Worm (Caenorhabditis elegans) whole organism, L1 larva: ENCODE data around the gene R11G1.2.

Source experiments
- C16A3.4 ChIP-seq: fragments of 150-350 bp; optimal IDR thresholded peaks from 2 replicates; lab custom pipeline; 2014; ENCODE audit warnings: missing biosample characterization, missing genetic modification characterization
- F16B12.6 ChIP-seq: fragments of 150-350 bp; optimal IDR thresholded peaks from 2 replicates; lab custom pipeline; 2014; ENCODE audit warnings: missing biosample characterization, missing genetic modification characterization
- aha-1 ChIP-seq: fragments of 150-350 bp; optimal IDR thresholded peaks from 2 replicates; lab custom pipeline; 2014; ENCODE audit warnings: missing biosample characterization, missing genetic modification characterization
- alr-1 ChIP-seq: fragments of 200-800 bp; sonication (Bioruptor generic); optimal IDR thresholded peaks from 2 replicates; lab custom pipeline; 2018; ENCODE audit warnings: borderline replicate concordance, mild to moderate bottlenecking, missing genetic modification characterization, missing compliant biosample characterization
- aly-2 ChIP-seq: fragments of 150-350 bp; optimal IDR thresholded peaks from 2 replicates; lab custom pipeline; 2014; ENCODE audit warnings: missing biosample characterization, missing genetic modification characterization
- ceh-63 ChIP-seq: fragments of 200-800 bp; sonication (Bioruptor generic); optimal IDR thresholded peaks from 2 replicates; lab custom pipeline; 2018; ENCODE audit warnings: mild to moderate bottlenecking, missing genetic modification characterization, missing compliant biosample characterization
- ceh-8 ChIP-seq: fragments of 200-800 bp; sonication (Bioruptor generic); optimal IDR thresholded peaks from 2 replicates; lab custom pipeline; 2018; ENCODE audit warnings: mild to moderate bottlenecking, missing genetic modification characterization, moderate library complexity, missing compliant biosample characterization
- ceh-82 ChIP-seq, 3 experiments: fragments of 150-350 bp in 1 of 3; sonication (generic microtip) in 2 of 3; optimal IDR thresholded peaks; 2 replicates each; lab custom pipeline; 2014 to 2017; ENCODE audit warnings: missing biosample characterization in 3 of 3, missing genetic modification characterization in 3 of 3
- dpl-1 ChIP-seq, 3 experiments: fragments of 150-350 bp in 2 of 3; sonication (generic microtip) in 1 of 3; optimal IDR thresholded peaks; 2 replicates each; lab custom pipeline; 2014 to 2017; ENCODE audit warnings: missing biosample characterization in 3 of 3, missing genetic modification characterization in 3 of 3, missing genetic modification reagents in 3 of 3
- dsc-1 ChIP-seq: sonication (generic microtip); optimal IDR thresholded peaks from 2 replicates; lab custom pipeline; 2016; ENCODE audit warnings: mild to moderate bottlenecking, missing genetic modification characterization, missing compliant biosample characterization
- efl-1 ChIP-seq, 4 experiments: fragments of 150-350 bp; optimal IDR thresholded peaks in 3 of 4; peaks in 1 of 4; 1 replicate in 1 of 4; 2 replicates in 3 of 4; lab custom pipeline; 2014; ENCODE audit warnings: missing biosample characterization in 2 of 4, missing genetic modification characterization in 2 of 4, missing genetic modification reagents in 2 of 4
- egl-13 ChIP-seq: sonication (generic microtip); optimal IDR thresholded peaks from 2 replicates; lab custom pipeline; 2016; ENCODE audit warnings: missing genotype, missing genetic modification reagents, missing genetic modification characterization, missing compliant biosample characterization
- egl-27 ChIP-seq, 2 experiments: fragments of 150-350 bp in 1 of 2; sonication (generic microtip); optimal IDR thresholded peaks; 3 replicates each; lab custom pipeline; 2017 to 2018; ENCODE audit warnings: missing biosample characterization in 2 of 2, missing genetic modification characterization in 2 of 2, missing genetic modification reagents in 2 of 2
- elt-2 ChIP-seq: sonication (generic microtip); optimal IDR thresholded peaks from 2 replicates; lab custom pipeline; 2016; ENCODE audit warnings: missing genetic modification characterization, mild to moderate bottlenecking, inconsistent platforms, missing compliant biosample characterization, missing genetic modification reagents
- ets-5 ChIP-seq: fragments of 200-800 bp; sonication (Bioruptor generic); IDR thresholded peaks from 2 replicates; pipeline ENCODE4 v1.3.6; 2022; ENCODE audit warnings: missing genetic modification characterization, missing compliant biosample characterization
- fkh-8 ChIP-seq: sonication (generic microtip); optimal IDR thresholded peaks from 2 replicates; lab custom pipeline; 2016; ENCODE audit warnings: mild to moderate bottlenecking, missing genetic modification characterization, missing compliant biosample characterization
- fos-1 ChIP-seq: fragments of 150-350 bp; optimal IDR thresholded peaks from 2 replicates; lab custom pipeline; 2014; ENCODE audit warnings: missing biosample characterization, missing genetic modification characterization
- grh-1 ChIP-seq: fragments of 200-800 bp; sonication (Bioruptor generic); IDR thresholded peaks from 2 replicates; pipeline ENCODE4 v1.3.6; 2022; ENCODE audit warnings: missing genetic modification reagents, missing genetic modification characterization, missing compliant biosample characterization
- hlh-17 ChIP-seq: fragments of 200-800 bp; sonication (Bioruptor generic); optimal IDR thresholded peaks from 2 replicates; lab custom pipeline; 2018; ENCODE audit warnings: missing genetic modification characterization, mild to moderate bottlenecking, missing compliant biosample characterization, moderate library complexity, borderline replicate concordance
- hpl-2 ChIP-seq: fragments of 150-350 bp; optimal IDR thresholded peaks from 2 replicates; lab custom pipeline; 2014; ENCODE audit warnings: missing biosample characterization, missing genetic modification reagents, missing genetic modification characterization
- irx-1 ChIP-seq: sonication (generic microtip); optimal IDR thresholded peaks from 2 replicates; lab custom pipeline; 2016; ENCODE audit warnings: missing genetic modification characterization, missing compliant biosample characterization
- isw-1 ChIP-seq: fragments of 200-800 bp; sonication (Bioruptor generic); IDR thresholded peaks from 2 replicates; pipeline ENCODE4 v1.3.6; 2022; ENCODE audit warnings: missing genetic modification characterization, missing compliant biosample characterization
- jun-1 ChIP-seq: fragments of 150-350 bp; optimal IDR thresholded peaks from 2 replicates; lab custom pipeline; 2014; ENCODE audit warnings: missing biosample characterization, missing genetic modification reagents, missing genetic modification characterization
- lin-14 ChIP-seq: fragments of 200-800 bp; sonication (Bioruptor generic); optimal IDR thresholded peaks from 2 replicates; lab custom pipeline; 2018; ENCODE audit warnings: mild to moderate bottlenecking, missing genetic modification characterization, moderate library complexity, missing compliant biosample characterization
- lin-15B ChIP-seq: fragments of 150-350 bp; sonication (generic microtip); optimal IDR thresholded peaks from 3 replicates; lab custom pipeline; 2014; ENCODE audit warnings: missing biosample characterization, missing genetic modification characterization
- lin-35 ChIP-seq, 2 experiments: fragments of 150-350 bp; optimal IDR thresholded peaks; 2 replicates each; lab custom pipeline; 2014; ENCODE audit warnings: missing biosample characterization in 2 of 2, missing genetic modification characterization in 2 of 2, missing genetic modification reagents in 2 of 2
- lin-39 ChIP-seq: fragments of 150-350 bp; optimal IDR thresholded peaks from 2 replicates; lab custom pipeline; 2014; ENCODE audit warnings: missing biosample characterization, missing genetic modification reagents, missing genetic modification characterization
- mep-1 ChIP-seq: fragments of 150-350 bp; optimal IDR thresholded peaks from 2 replicates; lab custom pipeline; 2014; ENCODE audit warnings: missing biosample characterization, missing genetic modification characterization
- nhr-11 ChIP-seq: fragments of 150-350 bp; optimal IDR thresholded peaks from 2 replicates; lab custom pipeline; 2014; ENCODE audit warnings: missing biosample characterization, missing genetic modification characterization
- nhr-12 ChIP-seq: sonication (generic microtip); optimal IDR thresholded peaks from 2 replicates; lab custom pipeline; 2017; ENCODE audit warnings: missing biosample characterization, missing genetic modification characterization
- nhr-20 ChIP-seq: sonication (generic microtip); optimal IDR thresholded peaks from 2 replicates; lab custom pipeline; 2016; ENCODE audit warnings: mild to moderate bottlenecking, missing genetic modification characterization, missing compliant biosample characterization
- nhr-237 ChIP-seq: fragments of 150-350 bp; optimal IDR thresholded peaks from 2 replicates; lab custom pipeline; 2014; ENCODE audit warnings: missing biosample characterization, missing genetic modification characterization
- nhr-28 ChIP-seq: fragments of 150-350 bp; optimal IDR thresholded peaks from 2 replicates; lab custom pipeline; 2014; ENCODE audit warnings: missing biosample characterization, missing genetic modification characterization
- nhr-90 ChIP-seq: sonication (generic microtip); optimal IDR thresholded peaks from 2 replicates; lab custom pipeline; 2016; ENCODE audit warnings: mild to moderate bottlenecking, missing genetic modification characterization, missing compliant biosample characterization; ENCODE audit not compliant: poor library complexity
- pag-3 ChIP-seq: sonication (generic microtip); optimal IDR thresholded peaks from 2 replicates; lab custom pipeline; 2017; ENCODE audit warnings: missing genetic modification characterization, mild to moderate bottlenecking, missing compliant biosample characterization, antibody characterized with exemption, borderline replicate concordance; ENCODE audit not compliant: insufficient read depth
- pax-3 ChIP-seq: fragments of 200-800 bp; sonication (Bioruptor generic); optimal IDR thresholded peaks from 2 replicates; lab custom pipeline; 2018; ENCODE audit warnings: mild to moderate bottlenecking, missing genetic modification characterization, moderate library complexity, missing compliant biosample characterization
- rnt-1 ChIP-seq: sonication (generic microtip); optimal IDR thresholded peaks from 2 replicates; lab custom pipeline; 2016; ENCODE audit warnings: mild to moderate bottlenecking, missing genetic modification characterization, moderate library complexity, missing compliant biosample characterization
- snu-23 ChIP-seq: sonication (generic microtip); optimal IDR thresholded peaks from 2 replicates; lab custom pipeline; 2016; ENCODE audit warnings: missing genetic modification characterization, missing compliant biosample characterization
- unc-86 ChIP-seq: sonication (generic microtip); optimal IDR thresholded peaks from 2 replicates; lab custom pipeline; 2016; ENCODE audit warnings: missing genetic modification characterization, missing compliant biosample characterization
- unc-98 ChIP-seq: fragments of 200-800 bp; sonication (Bioruptor generic); IDR thresholded peaks from 2 replicates; pipeline ENCODE4 v1.3.6; 2022; ENCODE audit warnings: missing genetic modification characterization, missing compliant biosample characterization
- xbp-1 ChIP-seq: sonication (generic microtip); optimal IDR thresholded peaks from 2 replicates; lab custom pipeline; 2016; ENCODE audit warnings: missing genetic modification characterization, missing compliant biosample characterization
- zag-1 ChIP-seq: fragments of 150-350 bp; optimal IDR thresholded peaks from 2 replicates; lab custom pipeline; 2014; ENCODE audit warnings: missing biosample characterization, missing genetic modification characterization
- ztf-4 ChIP-seq: fragments of 150-350 bp; optimal IDR thresholded peaks from 2 replicates; lab custom pipeline; 2014; ENCODE audit warnings: missing biosample characterization, missing genetic modification characterization

R11G1.2 gene

ce11 chrX:3630090-3630489 lies 20.3 kb upstream of the R11G1.2 start:
- no peak for TF ChIP-seq rnt-1
- no peak for TF ChIP-seq nhr-11 (tag; lab: Kevin White, UChicago)
- TF ChIP-seq nhr-20 (tag; lab: Kevin White, UChicago), result no peak
- TF ChIP-seq dpl-1 (GFP tag; optimal IDR thresholded peaks at IDR 0.05; lab: Kevin White, UChicago), result no peak
- no peak for TF ChIP-seq zag-1 (tag; lab: Kevin White, UChicago)
- no peak for TF ChIP-seq isw-1 (GFP tag; lab: Robert Waterston, UW)

ce11 chrX:3631550-3631949 lies 18.9 kb upstream of the R11G1.2 start:
- 0 out of 2 replicates have a peak, but pooled peaks have one; percentile 8 for TF ChIP-seq unc-98 (GFP tag; lab: Robert Waterston, UW)
- peak; percentile 87; the same call in 1 of the 2 replicates for TF ChIP-seq ets-5 (GFP tag; lab: Robert Waterston, UW)
- no peak for TF ChIP-seq dsc-1
- peak; percentile 36 for TF ChIP-seq alr-1 (tag; lab: Kevin White, UChicago)
- TF ChIP-seq jun-1 (tag; lab: Kevin White, UChicago), result no peak
- peak; percentile 30 for TF ChIP-seq hlh-17 (GFP tag; lab: Kevin White, UChicago)

- no peak for TF ChIP-seq mep-1 (tag; lab: Kevin White, UChicago)
- no peak for TF ChIP-seq hpl-2 (GFP tag; lab: Kevin White, UChicago)
- peak; percentile 25 for TF ChIP-seq ceh-8 (GFP tag; lab: Kevin White, UChicago)
Measured at ce11 chrX:3633654-3634053, 16.8 kb upstream of the R11G1.2 start, which contains the start of gene gst-11. Gene gst-11, minus strand, starts transcription at chrX:3633754.

- TF ChIP-seq lin-39 (tag; lab: Kevin White, UChicago), result no peak
- no peak for TF ChIP-seq grh-1
- TF ChIP-seq efl-1 (optimal IDR thresholded peaks at IDR 0.05; lab: Kevin White, UChicago), result no peak
- peak in 1 of 2 experiments; percentile 42 for TF ChIP-seq efl-1 (GFP tag; optimal IDR thresholded peaks at IDR 0.05 in 1 of 2; lab: Kevin White, UChicago)
- no peak for TF ChIP-seq aha-1
- no peak for TF ChIP-seq irx-1
- TF ChIP-seq C16A3.4 (tag; lab: Kevin White, UChicago), result no peak
- no peak for TF ChIP-seq unc-86
- TF ChIP-seq lin-14 (GFP tag; lab: Kevin White, UChicago), result peak; percentile 52
- no peak for TF ChIP-seq aly-2 (tag; lab: Kevin White, UChicago)
- TF ChIP-seq snu-23 (GFP tag; lab: Kevin White, UChicago), result no peak
- TF ChIP-seq ztf-4 (tag; lab: Kevin White, UChicago), result no peak
Measured at ce11 chrX:3634782-3635181, 15.6 kb upstream of the R11G1.2 start.

ce11 chrX:3644796-3645195 lies 5.6 kb upstream of the R11G1.2 start, which contains the start of gene tmem-24:
Gene tmem-24, minus strand, starts transcription at chrX:3644896.
- no peak for TF ChIP-seq pax-3 (tag; lab: Kevin White, UChicago)
- TF ChIP-seq ceh-82 (tag; optimal IDR thresholded peaks at IDR 0.05; lab: Kevin White, UChicago), result no peak
- no peak for TF ChIP-seq lin-35 (GFP tag; optimal IDR thresholded peaks at IDR 0.05; lab: Kevin White, UChicago)
- TF ChIP-seq lin-15B (tag; lab: Kevin White, UChicago), result no peak
- no peak for TF ChIP-seq nhr-28 (tag; lab: Kevin White, UChicago)
- no peak for TF ChIP-seq egl-27 (tag; optimal IDR thresholded peaks at IDR 0.05; lab: Kevin White, UChicago)
- no peak for TF ChIP-seq elt-2
- TF ChIP-seq xbp-1, result no peak
- TF ChIP-seq zag-1 (tag; lab: Kevin White, UChicago), result no peak
- no peak for TF ChIP-seq pag-3
- no peak for TF ChIP-seq F16B12.6 (tag; lab: Kevin White, UChicago)
- no peak for TF ChIP-seq fkh-8 (tag; lab: Kevin White, UChicago)
- no peak for TF ChIP-seq ztf-4 (tag; lab: Kevin White, UChicago)
- no peak for TF ChIP-seq nhr-12 (tag; lab: Kevin White, UChicago)
- TF ChIP-seq fos-1 (tag; lab: Kevin White, UChicago), result no peak
- TF ChIP-seq egl-13 (tag; lab: Kevin White, UChicago), result no peak
- no peak for TF ChIP-seq nhr-237 (tag; lab: Kevin White, UChicago)
- no peak for TF ChIP-seq hlh-17 (GFP tag; lab: Kevin White, UChicago)
- TF ChIP-seq ceh-63, result no peak
- TF ChIP-seq nhr-90 (tag; lab: Kevin White, UChicago), result no peak
